Worm (Caenorhabditis elegans) whole organism, L2 larva: ENCODE data around the gene R11F4.1.

Source experiments
- F13H6.1 ChIP-seq: sonication (generic microtip); optimal IDR thresholded peaks from 2 replicates; lab custom pipeline; 2016; ENCODE audit warnings: missing genetic modification characterization, missing compliant biosample characterization
- Y55F3AM.14 ChIP-seq: fragments of 200-800 bp; sonication (Bioruptor generic); optimal IDR thresholded peaks from 2 replicates; lab custom pipeline; 2018; ENCODE audit warnings: mild to moderate bottlenecking, missing genetic modification characterization, missing compliant biosample characterization
- alr-1 ChIP-seq: fragments of 150-350 bp; optimal IDR thresholded peaks from 2 replicates; lab custom pipeline; 2014; ENCODE audit warnings: missing biosample characterization, missing genetic modification characterization
- aly-2 ChIP-seq: fragments of 150-350 bp; optimal IDR thresholded peaks from 2 replicates; lab custom pipeline; 2014; ENCODE audit warnings: missing biosample characterization, missing genetic modification characterization
- ama-1 ChIP-seq: fragments of 150-350 bp; optimal IDR thresholded peaks from 2 replicates; lab custom pipeline; 2018; ENCODE audit warnings: inconsistent platforms
- blmp-1 ChIP-seq: sonication (generic microtip); optimal IDR thresholded peaks from 2 replicates; lab custom pipeline; 2017; ENCODE audit warnings: missing genetic modification characterization, mild to moderate bottlenecking, missing compliant biosample characterization, antibody characterized with exemption, moderate library complexity; ENCODE audit not compliant: insufficient read depth
- ceh-16 ChIP-seq: fragments of 150-350 bp; optimal IDR thresholded peaks from 2 replicates; lab custom pipeline; 2014; ENCODE audit warnings: missing biosample characterization, missing genetic modification characterization
- ceh-82 ChIP-seq: fragments of 150-350 bp; optimal IDR thresholded peaks from 2 replicates; lab custom pipeline; 2014; ENCODE audit warnings: missing biosample characterization, missing genetic modification characterization
- crh-2 ChIP-seq: sonication (generic microtip); optimal IDR thresholded peaks from 2 replicates; lab custom pipeline; 2017; ENCODE audit warnings: missing biosample characterization, missing genetic modification characterization
- egl-27 ChIP-seq: sonication (generic microtip); optimal IDR thresholded peaks from 3 replicates; lab custom pipeline; 2017; ENCODE audit warnings: missing biosample characterization, missing genetic modification reagents, missing genetic modification characterization
- elt-1 ChIP-seq: fragments of 150-350 bp; optimal IDR thresholded peaks from 2 replicates; lab custom pipeline; 2014; ENCODE audit warnings: missing biosample characterization, missing genetic modification characterization
- elt-3 ChIP-seq: sonication (generic microtip); optimal IDR thresholded peaks from 2 replicates; lab custom pipeline; 2017; ENCODE audit warnings: missing biosample characterization, missing genetic modification characterization
- fos-1 ChIP-seq: fragments of 150-350 bp; optimal IDR thresholded peaks from 2 replicates; lab custom pipeline; 2014; ENCODE audit warnings: missing biosample characterization, missing genetic modification characterization
- lin-39 ChIP-seq: fragments of 150-350 bp; optimal IDR thresholded peaks from 2 replicates; lab custom pipeline; 2014; ENCODE audit warnings: missing biosample characterization, missing genetic modification reagents, missing genetic modification characterization
- lsy-2 ChIP-seq, 2 experiments: fragments of 150-350 bp in 1 of 2; sonication (generic microtip) in 1 of 2; optimal IDR thresholded peaks; 2 replicates each; lab custom pipeline; 2014 to 2017; ENCODE audit warnings: missing biosample characterization in 2 of 2, missing genetic modification characterization in 2 of 2
- mab-5 ChIP-seq: fragments of 150-350 bp; optimal IDR thresholded peaks from 2 replicates; lab custom pipeline; 2014; ENCODE audit warnings: missing biosample characterization, missing genetic modification characterization
- mbf-1 ChIP-seq: sonication (generic microtip); optimal IDR thresholded peaks from 2 replicates; lab custom pipeline; 2017; ENCODE audit warnings: missing biosample characterization, missing genetic modification characterization
- nhr-10 ChIP-seq: sonication (generic microtip); optimal IDR thresholded peaks from 2 replicates; lab custom pipeline; 2017; ENCODE audit warnings: missing biosample characterization, missing genetic modification characterization
- nhr-11 ChIP-seq: fragments of 150-350 bp; optimal IDR thresholded peaks from 2 replicates; lab custom pipeline; 2014; ENCODE audit warnings: missing biosample characterization, missing genetic modification characterization
- nhr-129 ChIP-seq: fragments of 150-350 bp; optimal IDR thresholded peaks from 2 replicates; lab custom pipeline; 2014; ENCODE audit warnings: missing biosample characterization, missing genetic modification characterization
- nhr-21 ChIP-seq: fragments of 150-350 bp; optimal IDR thresholded peaks from 2 replicates; lab custom pipeline; 2014; ENCODE audit warnings: missing biosample characterization, missing genetic modification characterization
- nhr-237 ChIP-seq: fragments of 150-350 bp; optimal IDR thresholded peaks from 2 replicates; lab custom pipeline; 2014; ENCODE audit warnings: missing biosample characterization, missing genetic modification characterization
- nhr-6 ChIP-seq: fragments of 150-350 bp; optimal IDR thresholded peaks from 2 replicates; lab custom pipeline; 2014; ENCODE audit warnings: missing biosample characterization, missing genetic modification characterization
- peb-1 ChIP-seq: fragments of 150-350 bp; optimal IDR thresholded peaks from 2 replicates; lab custom pipeline; 2014; ENCODE audit warnings: missing biosample characterization, missing genetic modification characterization
- sem-4 ChIP-seq: fragments of 150-350 bp; optimal IDR thresholded peaks from 2 replicates; lab custom pipeline; 2014; ENCODE audit warnings: missing biosample characterization, missing genetic modification reagents, missing genetic modification characterization
- skn-1 ChIP-seq: sonication (generic microtip); optimal IDR thresholded peaks from 2 replicates; lab custom pipeline; 2017; ENCODE audit warnings: missing biosample characterization, missing genetic modification characterization
- sma-3 ChIP-seq: sonication (generic microtip); optimal IDR thresholded peaks from 2 replicates; lab custom pipeline; 2016; ENCODE audit warnings: missing genetic modification reagents, missing genetic modification characterization, missing compliant biosample characterization
- snpc-4 ChIP-seq: fragments of 150-350 bp; optimal IDR thresholded peaks from 2 replicates; lab custom pipeline; 2014; ENCODE audit warnings: missing biosample characterization, missing genetic modification characterization
- unc-39 ChIP-seq: fragments of 150-350 bp; optimal IDR thresholded peaks from 2 replicates; lab custom pipeline; 2014; ENCODE audit warnings: missing biosample characterization, missing genetic modification characterization
- unc-55 ChIP-seq: fragments of 150-350 bp; sonication (generic microtip); optimal IDR thresholded peaks from 3 replicates; lab custom pipeline; 2014; ENCODE audit warnings: missing biosample characterization, missing genetic modification reagents, missing genetic modification characterization
- unc-62 ChIP-seq: fragments of 150-350 bp; optimal IDR thresholded peaks from 2 replicates; lab custom pipeline; 2014; ENCODE audit warnings: missing biosample characterization, missing genetic modification reagents, missing genetic modification characterization
- ztf-1 ChIP-seq: fragments of 200-800 bp; sonication (Bioruptor generic); conservative IDR thresholded peaks from 2 replicates; pipeline ENCODE4 v1.3.6; 2022; ENCODE audit warnings: missing genetic modification characterization, missing compliant biosample characterization
- ztf-4 ChIP-seq: fragments of 150-350 bp; optimal IDR thresholded peaks from 2 replicates; lab custom pipeline; 2014; ENCODE audit warnings: missing biosample characterization, missing genetic modification characterization

The R11F4.1 gene

ce11 chrII:4068141-4068540 lies 23.6 kb upstream of the R11F4.1 start:
- no peak for TF ChIP-seq lin-39 (tag; lab: Kevin White, UChicago)
- TF ChIP-seq skn-1 (tag; lab: Kevin White, UChicago), result no peak
- no peak for TF ChIP-seq sma-3 (GFP tag; lab: Kevin White, UChicago)
- no peak for TF ChIP-seq unc-62 (GFP tag; lab: Kevin White, UChicago)

- no peak for TF ChIP-seq F13H6.1 (tag; lab: Kevin White, UChicago)
- TF ChIP-seq sem-4 (tag; lab: Kevin White, UChicago), result no peak
- no peak for TF ChIP-seq ceh-82 (tag; lab: Kevin White, UChicago)
- no peak for TF ChIP-seq lsy-2 (tag; optimal IDR thresholded peaks at IDR 0.05; lab: Kevin White, UChicago)
- TF ChIP-seq Y55F3AM.14 (GFP tag; lab: Kevin White, UChicago), result no peak
- no peak for TF ChIP-seq alr-1 (tag; lab: Kevin White, UChicago)
- no peak for TF ChIP-seq nhr-129 (tag; lab: Kevin White, UChicago)
- no peak for TF ChIP-seq fos-1 (tag; lab: Kevin White, UChicago)
- TF ChIP-seq nhr-11, result no peak
- TF ChIP-seq aly-2 (tag; lab: Kevin White, UChicago), result no peak
- TF ChIP-seq ztf-4, result no peak
- TF ChIP-seq snpc-4, result no peak
- TF ChIP-seq blmp-1 (tag; lab: Kevin White, UChicago), result no peak
- TF ChIP-seq skn-1 (tag; lab: Kevin White, UChicago), result no peak
- no peak for TF ChIP-seq ztf-1 (GFP tag; lab: Robert Waterston, UW)
- no peak for TF ChIP-seq nhr-21 (tag; lab: Kevin White, UChicago)
- TF ChIP-seq nhr-237, result no peak
- no peak for TF ChIP-seq egl-27 (tag; lab: Kevin White, UChicago)
- TF ChIP-seq, all 48 proteins: peak for 0
Observed at ce11 chrII:4071075-4071474, 20.7 kb upstream of the R11F4.1 start.

ce11 chrII:4074710-4075109 lies 17.0 kb upstream of the R11F4.1 start:
- no peak for TF ChIP-seq F13H6.1 (tag; lab: Kevin White, UChicago)
- TF ChIP-seq egl-27 (tag; lab: Kevin White, UChicago), result no peak
- no peak for TF ChIP-seq sma-3 (GFP tag; lab: Kevin White, UChicago)
- TF ChIP-seq elt-1 (tag; lab: Kevin White, UChicago), result no peak
- no peak for TF ChIP-seq lin-39 (tag; lab: Kevin White, UChicago)
- TF ChIP-seq crh-2 (tag; lab: Kevin White, UChicago), result no peak
- TF ChIP-seq, all 48 proteins: peak for 0

DNA sequence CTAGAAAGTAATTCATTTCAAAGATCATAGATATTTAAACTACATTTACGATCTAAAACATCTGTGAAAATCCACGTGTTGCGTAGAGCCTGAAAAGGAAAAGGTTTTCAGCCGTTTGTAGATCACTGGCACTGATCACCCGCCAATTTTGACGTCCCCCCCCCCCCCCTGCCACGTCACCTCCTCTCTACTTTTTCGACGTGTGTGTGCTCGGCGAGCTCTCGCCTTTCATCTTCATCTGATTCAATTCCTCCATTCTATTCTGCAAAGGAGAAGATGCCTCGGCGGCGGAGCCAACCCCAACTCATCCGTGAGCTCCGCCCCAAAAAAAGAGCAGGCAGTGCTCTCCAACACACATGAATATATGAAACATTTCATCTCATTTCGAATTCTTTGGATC lies 10.6 kb upstream of the R11F4.1 start:
- no peak for TF ChIP-seq sma-3 (GFP tag; lab: Kevin White, UChicago)
- TF ChIP-seq unc-55 (GFP tag; lab: Kevin White, UChicago), result no peak
- no peak for TF ChIP-seq sem-4 (tag; lab: Kevin White, UChicago)
- no peak for TF ChIP-seq nhr-6 (tag; lab: Kevin White, UChicago)
- TF ChIP-seq ama-1 (lab: Kevin White, UChicago), result no peak
- TF ChIP-seq skn-1 (tag; lab: Kevin White, UChicago), result no peak
- TF ChIP-seq unc-39, result no peak
- no peak for TF ChIP-seq Y55F3AM.14 (GFP tag; lab: Kevin White, UChicago)
- no peak for TF ChIP-seq mbf-1 (tag; lab: Kevin White, UChicago)
- no peak for TF ChIP-seq nhr-11
- no peak for TF ChIP-seq aly-2 (tag; lab: Kevin White, UChicago)
- no peak for TF ChIP-seq ceh-82 (tag; lab: Kevin White, UChicago)
- TF ChIP-seq nhr-129 (tag; lab: Kevin White, UChicago), result no peak
- TF ChIP-seq ztf-4, result no peak

DNA sequence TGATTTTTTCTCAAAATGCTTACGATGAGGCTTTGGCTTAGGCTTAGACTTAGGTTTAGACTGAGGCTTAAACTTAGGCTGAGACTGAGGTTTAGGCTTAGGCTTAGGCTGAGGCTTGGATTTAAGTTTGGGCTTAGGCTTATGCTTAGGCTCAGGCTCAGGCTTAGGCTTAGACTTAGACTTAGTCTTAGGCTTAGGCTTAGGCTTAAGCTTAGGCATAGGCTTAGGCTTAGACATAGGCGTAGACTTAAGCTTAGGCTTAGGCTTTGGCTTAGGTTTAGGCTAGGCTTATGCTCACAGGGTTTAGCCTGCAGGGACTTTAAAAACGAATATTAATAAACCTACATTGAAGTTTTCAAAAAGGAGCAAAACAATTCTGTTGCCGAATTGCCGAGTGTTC lies 9.8 kb upstream of the R11F4.1 start:
- TF ChIP-seq mab-5 (tag; lab: Kevin White, UChicago) (no peak), nhr-6 (tag; lab: Kevin White, UChicago) (no peak), lsy-2 (tag; optimal IDR thresholded peaks at IDR 0.05; lab: Kevin White, UChicago) (no peak), nhr-129 (tag; lab: Kevin White, UChicago) (no peak), alr-1 (tag; lab: Kevin White, UChicago) (no peak), ceh-16 (tag; lab: Kevin White, UChicago) (no peak), elt-3 (tag; lab: Kevin White, UChicago) (no peak), ama-1 (lab: Kevin White, UChicago) (no peak)

DNA sequence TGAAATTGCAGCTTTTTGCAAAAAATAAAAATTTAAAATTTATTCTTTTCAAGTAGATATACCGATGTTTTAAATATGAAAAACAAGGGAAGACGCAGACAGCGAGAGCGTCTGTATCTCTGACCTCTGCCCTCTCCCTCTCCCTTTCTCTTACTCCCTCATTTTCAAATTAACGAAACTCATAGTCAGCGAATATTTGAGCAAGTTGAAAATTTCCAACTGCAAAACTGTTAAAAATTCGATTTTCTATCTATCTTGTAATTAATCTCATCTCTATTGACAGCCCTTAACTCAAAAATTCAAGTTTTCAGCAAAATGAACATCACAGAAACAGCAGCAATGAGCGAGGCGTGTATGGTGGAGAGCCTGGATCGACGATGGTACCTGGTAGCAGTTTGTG lies 9.0 kb upstream of the R11F4.1 start, which contains the start of gene R11F4.2:
Gene R11F4.2 (plus strand): TSS at position 301 of the 400 bp plus-strand sequence.
- no peak for TF ChIP-seq sem-4 (tag; lab: Kevin White, UChicago)
- TF ChIP-seq ceh-82 (tag; lab: Kevin White, UChicago), result no peak
- no peak for TF ChIP-seq peb-1 (tag; lab: Kevin White, UChicago)
- no peak for TF ChIP-seq nhr-10 (tag; lab: Kevin White, UChicago)
